Fruit fly (Drosophila melanogaster): ENCODE measurements around the gene RasGAP1.

RasGAP1 gene

dm6 chr3L:9853895-9854470 is 1.1 kb downstream of the RasGAP1 start:
- TF ChIP-seq Adf1 (GFP tag; IDR thresholded peaks at IDR 0.05) (no peak; the same call in 1 of the 2 replicates), wdn (GFP tag; IDR thresholded peaks at IDR 0.05) (0 out of 2 replicates have a peak, but pooled peaks have one; percentile 12), CG1647 (GFP tag; optimal IDR thresholded peaks at IDR 0.05) (no peak), Dad (GFP tag; optimal IDR thresholded peaks at IDR 0.05) (no peak), CG31365 (tag; optimal IDR thresholded peaks at IDR 0.05) (no peak), jigr1 (GFP tag; IDR thresholded peaks at IDR 0.05) (no peak), Blimp-1 (GFP tag; optimal IDR thresholded peaks at IDR 0.05) (no peak), CG17359 (tag; optimal IDR thresholded peaks at IDR 0.05) (no peak), seq (GFP tag; IDR thresholded peaks at IDR 0.05) (no peak), Drgx (GFP tag; IDR thresholded peaks at IDR 0.05) (peak; percentile 53; the same call in 1 of the 2 replicates), gce (GFP tag; IDR thresholded peaks at IDR 0.05) (no peak), CG8944 (GFP tag; optimal IDR thresholded peaks at IDR 0.05) (no peak), pum (GFP tag; optimal IDR thresholded peaks at IDR 0.05) (no peak), ATbp (GFP tag; optimal IDR thresholded peaks at IDR 0.05) (no peak), prd (optimal IDR thresholded peaks at IDR 0.05) (no peak), prd (GFP tag; IDR thresholded peaks at IDR 0.05) (no peak), B-H1 (GFP tag; IDR thresholded peaks at IDR 0.05) (no peak), CG11093 (GFP tag; IDR thresholded peaks at IDR 0.05) (no peak), usp (GFP tag; optimal IDR thresholded peaks at IDR 0.05) (no peak), CG2678 (tag; optimal IDR thresholded peaks at IDR 0.05) (peak; percentile 7), CG16815 (GFP tag; optimal IDR thresholded peaks at IDR 0.05) (no peak), CG1233 (GFP tag; optimal IDR thresholded peaks at IDR 0.05) (no peak), Xbp1 (GFP tag; optimal IDR thresholded peaks at IDR 0.05) (no peak), org-1 (GFP tag; optimal IDR thresholded peaks at IDR 0.05) (no peak), Awh (GFP tag; IDR thresholded peaks at IDR 0.05) (no peak), pros (GFP tag; optimal IDR thresholded peaks at IDR 0.05) (peak; percentile 82), Hand (GFP tag; optimal IDR thresholded peaks at IDR 0.05) (no peak), Neu2 (GFP tag; optimal IDR thresholded peaks at IDR 0.05; ENCODE audit: borderline replicate concordance) (no peak), D19A (tag; optimal IDR thresholded peaks at IDR 0.05) (no peak), dpn (GFP tag; optimal IDR thresholded peaks at IDR 0.05) (no peak), CG4328 (GFP tag; optimal IDR thresholded peaks at IDR 0.05) (no peak), PHDP (tag; optimal IDR thresholded peaks at IDR 0.05) (no peak), CG9437 (GFP tag; optimal IDR thresholded peaks at IDR 0.05) (no peak), odd (GFP tag; optimal IDR thresholded peaks at IDR 0.05) (no peak), CG10543 (GFP tag; optimal IDR thresholded peaks at IDR 0.05) (peak; percentile 29), Ravus (GFP tag; IDR thresholded peaks at IDR 0.05) (no peak), CG9727 (GFP tag; optimal IDR thresholded peaks at IDR 0.05) (no peak), Dbx (GFP tag; IDR thresholded peaks at IDR 0.05) (0 out of 3 replicates have a peak, but pooled peaks have one; percentile 21), CG33557 (GFP tag; optimal IDR thresholded peaks at IDR 0.05) (no peak), CG10462 (GFP tag; optimal IDR thresholded peaks at IDR 0.05) (no peak), tio (GFP tag; optimal IDR thresholded peaks at IDR 0.05) (no peak), Opbp (GFP tag; IDR thresholded peaks at IDR 0.05; ENCODE audit: partially characterized antibody) (0 out of 3 replicates have a peak, but pooled peaks have one; percentile 45), Ptx1 (GFP tag; IDR thresholded peaks at IDR 0.05) (no peak), lbe (GFP tag; optimal IDR thresholded peaks at IDR 0.05) (no peak), vvl (GFP tag; IDR thresholded peaks at IDR 0.05) (peak; percentile 62), Meics (GFP tag; optimal IDR thresholded peaks at IDR 0.05) (no peak), Usf (GFP tag; optimal IDR thresholded peaks at IDR 0.05) (no peak), psq (GFP tag; optimal IDR thresholded peaks at IDR 0.05) (no peak), CG11247 (GFP tag; IDR thresholded peaks at IDR 0.05) (no peak), scrt (GFP tag; optimal IDR thresholded peaks at IDR 0.05) (peak; percentile 88), CG8388 (GFP tag; optimal IDR thresholded peaks at IDR 0.05) (no peak)

Data from whole organism, embryonic.